Fruit fly (Drosophila melanogaster) whole organism, pupa: ENCODE data around the gene CG34155.

Source experiments
- CG17806 ChIP-seq: fragments of 200-800 bp; sonication (Bioruptor generic); optimal IDR thresholded peaks from 2 replicates; lab custom pipeline; 2018; ENCODE audit warnings: missing biosample characterization, mild to moderate bottlenecking, missing genetic modification characterization, moderate library complexity
- CG34367 ChIP-seq: fragments of 200-800 bp; sonication (Bioruptor generic); optimal IDR thresholded peaks from 2 replicates; lab custom pipeline; 2018; ENCODE audit warnings: missing biosample characterization, mild to moderate bottlenecking, missing genetic modification characterization
- CG8301 ChIP-seq: fragments of 200-800 bp; sonication (Bioruptor generic); optimal IDR thresholded peaks from 2 replicates; lab custom pipeline; 2018; ENCODE audit warnings: missing biosample characterization, mild to moderate bottlenecking, missing genetic modification characterization
- CG9948 ChIP-seq: fragments of 200-800 bp; sonication (Bioruptor generic); optimal IDR thresholded peaks from 2 replicates; lab custom pipeline; 2018; ENCODE audit warnings: missing biosample characterization, mild to moderate bottlenecking, missing genetic modification characterization, moderate library complexity
- Pif1A ChIP-seq: fragments of 200-800 bp; sonication (Bioruptor generic); optimal IDR thresholded peaks from 3 replicates; lab custom pipeline; 2016; ENCODE audit warnings: missing biosample characterization, missing genetic modification characterization
- Pif1B ChIP-seq: fragments of 200-800 bp; sonication (Bioruptor generic); optimal IDR thresholded peaks from 3 replicates; lab custom pipeline; 2016; ENCODE audit warnings: missing biosample characterization, missing genetic modification characterization
- fd96Ca ChIP-seq: fragments of 200-800 bp; sonication (Bioruptor generic); IDR thresholded peaks from 3 replicates; pipeline ENCODE4 v1.3.6; 2022; ENCODE audit warnings: missing biosample characterization, missing genetic modification characterization

dm6 chr3R:30531129-30531708 lies 28.8 kb downstream of the CG34155 start:
- TF ChIP-seq Pif1A (GFP tag; lab: Kevin White, UChicago) (peak; percentile 3), CG17806 (tag; lab: Kevin White, UChicago) (no peak), fd96Ca (GFP tag; lab: Robert Waterston, UW) (peak; percentile 73; the same call in 2 of the 3 replicates), CG8301 (peak; percentile 53), CG34367 (tag; lab: Kevin White, UChicago) (no peak), CG9948 (no peak), Pif1B (no peak)
